Fruit fly (Drosophila melanogaster) S2 (cell line): Measurements from ENCODE around the gene zfh1.

Source experiments
- CG8478 ChIP-seq: fragments of >200 bp; optimal IDR thresholded peaks from 2 replicates; lab custom pipeline; 2018
- CTCF ChIP-seq, 2 experiments: fragments of >200 bp; optimal IDR thresholded peaks; 2 replicates each; lab custom pipeline; 2018

DNA sequence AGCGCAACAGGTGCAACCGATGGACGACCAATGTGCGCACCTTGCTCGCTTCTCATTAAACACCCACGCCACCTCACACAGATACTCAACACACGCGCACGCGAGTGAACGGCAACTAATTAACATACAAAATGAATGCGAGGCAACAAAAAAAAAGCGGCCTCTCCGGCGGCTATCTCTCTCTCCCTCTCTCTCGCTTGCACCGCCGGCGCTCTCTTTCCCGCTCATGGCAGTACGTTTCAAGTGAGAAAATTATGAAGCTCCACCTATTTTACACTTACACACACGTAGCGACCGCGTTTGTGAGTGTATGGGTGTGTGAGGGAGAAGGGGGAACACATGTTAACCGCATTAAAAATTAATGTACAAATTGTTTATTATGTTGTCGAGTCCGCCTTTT lies 1.6 kb upstream of the zfh1 start:
- peak; percentile 46 for TF ChIP-seq CG8478 (lab: Kevin White, UChicago)
- TF ChIP-seq CTCF (optimal IDR thresholded peaks at IDR 0.05; lab: Kevin White, UChicago): peak; percentile 14 to 45
